Worm (Caenorhabditis elegans) whole organism, L4/young adult: ENCODE results near the gene sup-18.

ENCODE experiments used
- W03F9.2 ChIP-seq: fragments of 150-350 bp; optimal IDR thresholded peaks from 2 replicates; lab custom pipeline; 2014; ENCODE audit warnings: missing biosample characterization, missing genetic modification characterization
- dao-5 ChIP-seq: sonication (generic microtip); optimal IDR thresholded peaks from 2 replicates; lab custom pipeline; 2016; ENCODE audit warnings: missing genotype, missing genetic modification characterization, moderate library complexity, missing compliant biosample characterization

- TF ChIP-seq dao-5: no peak
- no peak for TF ChIP-seq W03F9.2 (tag; lab: Kevin White, UChicago)
These were observed 43.9 kb downstream of the sup-18 start for ce11 chrIII:7834848-7835247.
